Worm (Caenorhabditis elegans) whole organism, mixed stage, embryonic: ENCODE data around the gene ubc-7.

Experiments used
- M03D4.4 ChIP-seq: sonication (generic microtip); optimal IDR thresholded peaks from 2 replicates; lab custom pipeline; 2017; ENCODE audit warnings: mild to moderate bottlenecking, missing genetic modification characterization, missing compliant biosample characterization
- bed-3 ChIP-seq: fragments of 200-800 bp; sonication (Bioruptor generic); optimal IDR thresholded peaks from 3 replicates; lab custom pipeline; 2018; ENCODE audit warnings: mild to moderate bottlenecking, missing genetic modification characterization, moderate library complexity, missing compliant biosample characterization
- blmp-1 ChIP-seq: fragments of 150-350 bp; optimal IDR thresholded peaks from 2 replicates; lab custom pipeline; 2014; ENCODE audit warnings: missing biosample characterization, missing genetic modification characterization
- ceh-39 ChIP-seq: fragments of 150-350 bp; optimal IDR thresholded peaks from 2 replicates; lab custom pipeline; 2014; ENCODE audit warnings: missing biosample characterization, missing genetic modification characterization
- ceh-43 ChIP-seq: fragments of 200-800 bp; sonication (Bioruptor generic); optimal IDR thresholded peaks from 2 replicates; lab custom pipeline; 2018; ENCODE audit warnings: mild to moderate bottlenecking, missing genetic modification characterization, moderate library complexity, missing compliant biosample characterization
- ceh-83 ChIP-seq: fragments of 200-800 bp; sonication (Bioruptor generic); optimal IDR thresholded peaks from 2 replicates; lab custom pipeline; 2018; ENCODE audit warnings: mild to moderate bottlenecking, missing genetic modification characterization, missing compliant biosample characterization
- ces-1 ChIP-seq: fragments of 150-350 bp; optimal IDR thresholded peaks from 2 replicates; lab custom pipeline; 2014; ENCODE audit warnings: missing biosample characterization, missing genetic modification reagents, missing genetic modification characterization
- cnd-1 ChIP-seq: fragments of 200-800 bp; sonication (Bioruptor generic); optimal IDR thresholded peaks from 2 replicates; lab custom pipeline; 2018; ENCODE audit warnings: mild to moderate bottlenecking, missing genetic modification characterization, missing compliant biosample characterization
- drap-1 ChIP-seq: fragments of 200-800 bp; sonication (Bioruptor generic); optimal IDR thresholded peaks from 3 replicates; lab custom pipeline; 2018; ENCODE audit warnings: mild to moderate bottlenecking, missing genetic modification characterization, missing compliant biosample characterization
- elt-1 ChIP-seq: sonication (generic microtip); optimal IDR thresholded peaks from 2 replicates; lab custom pipeline; 2017; ENCODE audit warnings: missing genetic modification characterization, mild to moderate bottlenecking, missing compliant biosample characterization, antibody characterized with exemption, moderate library complexity, borderline replicate concordance; ENCODE audit not compliant: insufficient read depth
- elt-3 ChIP-seq: fragments of 150-350 bp; optimal IDR thresholded peaks from 2 replicates; lab custom pipeline; 2014; ENCODE audit warnings: missing biosample characterization, missing genetic modification characterization
- flh-1 ChIP-seq: fragments of 200-800 bp; sonication (Bioruptor generic); optimal IDR thresholded peaks from 2 replicates; lab custom pipeline; 2018; ENCODE audit warnings: mild to moderate bottlenecking, missing genetic modification characterization, moderate library complexity, missing compliant biosample characterization
- hlh-1 ChIP-seq: fragments of 150-350 bp; optimal IDR thresholded peaks from 2 replicates; lab custom pipeline; 2014; ENCODE audit warnings: missing biosample characterization, missing genetic modification reagents, missing genetic modification characterization
- lin-32 ChIP-seq: fragments of 200-800 bp; sonication (Bioruptor generic); optimal IDR thresholded peaks from 2 replicates; lab custom pipeline; 2018; ENCODE audit warnings: mild to moderate bottlenecking, missing genetic modification characterization, missing compliant biosample characterization
- lsy-2 ChIP-seq: fragments of 150-350 bp; optimal IDR thresholded peaks from 2 replicates; lab custom pipeline; 2014; ENCODE audit warnings: missing biosample characterization, missing genetic modification characterization
- mab-5 ChIP-seq: fragments of 150-350 bp; optimal IDR thresholded peaks from 2 replicates; lab custom pipeline; 2014; ENCODE audit warnings: missing biosample characterization, missing genetic modification characterization
- mep-1 ChIP-seq: fragments of 150-350 bp; optimal IDR thresholded peaks from 2 replicates; lab custom pipeline; 2017; ENCODE audit warnings: missing biosample characterization, missing genetic modification reagents, missing genetic modification characterization, inconsistent platforms
- mls-2 ChIP-seq: sonication (generic microtip); optimal IDR thresholded peaks from 2 replicates; lab custom pipeline; 2016; ENCODE audit warnings: mild to moderate bottlenecking, missing genetic modification characterization, moderate library complexity, missing compliant biosample characterization
- nhr-12 ChIP-seq: fragments of 150-350 bp; optimal IDR thresholded peaks from 2 replicates; lab custom pipeline; 2014; ENCODE audit warnings: missing biosample characterization, missing genetic modification characterization
- nhr-2 ChIP-seq: fragments of 150-350 bp; optimal IDR thresholded peaks from 2 replicates; lab custom pipeline; 2014; ENCODE audit warnings: missing biosample characterization, missing genetic modification characterization
- nhr-28 ChIP-seq: fragments of 150-350 bp; optimal IDR thresholded peaks from 2 replicates; lab custom pipeline; 2014; ENCODE audit warnings: missing biosample characterization, missing genetic modification characterization
- nhr-76 ChIP-seq: sonication (generic microtip); optimal IDR thresholded peaks from 2 replicates; lab custom pipeline; 2017; ENCODE audit warnings: missing biosample characterization, missing genetic modification characterization
- pha-4 ChIP-seq: fragments of 150-350 bp; optimal IDR thresholded peaks from 2 replicates; lab custom pipeline; 2018; ENCODE audit warnings: missing biosample characterization, missing genetic modification reagents, missing genetic modification characterization
- sem-2 ChIP-seq: fragments of 200-800 bp; sonication (Bioruptor generic); optimal IDR thresholded peaks from 2 replicates; lab custom pipeline; 2018; ENCODE audit warnings: mild to moderate bottlenecking, missing genetic modification characterization, missing compliant biosample characterization
- snpc-4 ChIP-seq: fragments of 150-350 bp; optimal IDR thresholded peaks from 2 replicates; lab custom pipeline; 2014; ENCODE audit warnings: missing biosample characterization, missing genetic modification characterization
- sptf-1 ChIP-seq: sonication (generic microtip); optimal IDR thresholded peaks from 2 replicates; lab custom pipeline; 2017; ENCODE audit warnings: mild to moderate bottlenecking, missing genetic modification characterization, moderate library complexity, missing compliant biosample characterization
- tbx-8 ChIP-seq: fragments of 200-800 bp; sonication (Bioruptor generic); optimal IDR thresholded peaks from 2 replicates; lab custom pipeline; 2018; ENCODE audit warnings: mild to moderate bottlenecking, missing genetic modification characterization, moderate library complexity, missing compliant biosample characterization
- unc-120 ChIP-seq: sonication (generic microtip); optimal IDR thresholded peaks from 2 replicates; lab custom pipeline; 2017; ENCODE audit warnings: missing genetic modification characterization, missing compliant biosample characterization; ENCODE audit not compliant: poor library complexity, severe bottlenecking
- unc-39 ChIP-seq: fragments of 150-350 bp; optimal IDR thresholded peaks from 2 replicates; lab custom pipeline; 2014; ENCODE audit warnings: missing biosample characterization, missing genetic modification characterization
- unc-62 ChIP-seq: fragments of 150-350 bp; optimal IDR thresholded peaks from 2 replicates; lab custom pipeline; 2014; ENCODE audit warnings: missing biosample characterization, missing genetic modification reagents, missing genetic modification characterization
- zip-8 ChIP-seq: fragments of 150-350 bp; optimal IDR thresholded peaks from 2 replicates; lab custom pipeline; 2014; ENCODE audit warnings: missing biosample characterization, missing genetic modification characterization
- ztf-11 ChIP-seq: fragments of 150-350 bp; optimal IDR thresholded peaks from 2 replicates; lab custom pipeline; 2014; ENCODE audit warnings: missing biosample characterization, missing genetic modification characterization

Gene ubc-7

ce11 chrIII:9666239-9666638, 35.3 kb upstream of the ubc-7 start:
- no peak for TF ChIP-seq elt-1
- no peak for TF ChIP-seq mls-2 (tag; lab: Kevin White, UChicago)
- no peak for TF ChIP-seq unc-62
- TF ChIP-seq ceh-43 (GFP tag; lab: Kevin White, UChicago) = no peak
- TF ChIP-seq nhr-2 (tag; lab: Kevin White, UChicago) = no peak
- no peak for TF ChIP-seq mep-1 (tag; lab: Kevin White, UChicago)
- no peak for TF ChIP-seq ceh-83 (GFP tag; lab: Kevin White, UChicago)
- TF ChIP-seq unc-39 (tag; lab: Kevin White, UChicago) = no peak
- no peak for TF ChIP-seq blmp-1 (tag; lab: Kevin White, UChicago)
- no peak for TF ChIP-seq elt-3 (tag; lab: Kevin White, UChicago)
- no peak for TF ChIP-seq hlh-1
- no peak for TF ChIP-seq ceh-39 (tag; lab: Kevin White, UChicago)
- no peak for TF ChIP-seq sptf-1 (tag; lab: Kevin White, UChicago)
- TF ChIP-seq ztf-11 (tag; lab: Kevin White, UChicago) = no peak

- TF ChIP-seq pha-4 (no peak), unc-120 (tag; lab: Kevin White, UChicago) (peak; percentile 19), ceh-43 (GFP tag; lab: Kevin White, UChicago) (no peak), unc-62 (peak; percentile 18)
These were observed 34.7 kb upstream of the ubc-7 start for ce11 chrIII:9665490-9666179.

- no peak for TF ChIP-seq lsy-2 (tag; lab: Kevin White, UChicago)
- TF ChIP-seq ces-1 = peak; percentile 30
- no peak for TF ChIP-seq flh-1 (GFP tag; lab: Kevin White, UChicago)
- peak; percentile 51 for TF ChIP-seq pha-4
- no peak for TF ChIP-seq snpc-4 (tag; lab: Kevin White, UChicago)
- TF ChIP-seq, all 35 proteins: peak for 2
These were observed 33.7 kb upstream of the ubc-7 start for ce11 chrIII:9664484-9665221.

ce11 chrIII:9663943-9664342, 33.0 kb upstream of the ubc-7 start:
- TF ChIP-seq drap-1 (no peak), ces-1 (no peak), nhr-76 (no peak), sem-2 (GFP tag; lab: Kevin White, UChicago) (no peak), snpc-4 (tag; lab: Kevin White, UChicago) (no peak), cnd-1 (tag; lab: Kevin White, UChicago) (no peak), hlh-1 (no peak)

- no peak for TF ChIP-seq elt-3 (tag; lab: Kevin White, UChicago)
- TF ChIP-seq hlh-1 = peak; percentile 42
- TF ChIP-seq blmp-1 (tag; lab: Kevin White, UChicago) = no peak
- TF ChIP-seq unc-120 (tag; lab: Kevin White, UChicago) = peak; percentile 35
- no peak for TF ChIP-seq snpc-4 (tag; lab: Kevin White, UChicago)
- no peak for TF ChIP-seq sem-2 (GFP tag; lab: Kevin White, UChicago)
These were observed 31.4 kb upstream of the ubc-7 start for ce11 chrIII:9662266-9662959.

- no peak for TF ChIP-seq mep-1 (tag; lab: Kevin White, UChicago)
- peak; percentile 18 for TF ChIP-seq ces-1
- TF ChIP-seq lin-32 (GFP tag; lab: Kevin White, UChicago) = peak; percentile 58
- TF ChIP-seq unc-39 (tag; lab: Kevin White, UChicago) = no peak
- TF ChIP-seq sem-2 (GFP tag; lab: Kevin White, UChicago) = no peak
- TF ChIP-seq ztf-11 (tag; lab: Kevin White, UChicago) = no peak
- TF ChIP-seq M03D4.4 = no peak
- TF ChIP-seq drap-1 = no peak
- no peak for TF ChIP-seq blmp-1 (tag; lab: Kevin White, UChicago)
- peak; percentile 54 for TF ChIP-seq elt-1
- TF ChIP-seq ceh-83 (GFP tag; lab: Kevin White, UChicago) = no peak
- no peak for TF ChIP-seq snpc-4 (tag; lab: Kevin White, UChicago)
- TF ChIP-seq bed-3 (GFP tag; lab: Kevin White, UChicago) = no peak
- no peak for TF ChIP-seq tbx-8 (GFP tag; lab: Kevin White, UChicago)
- no peak for TF ChIP-seq pha-4
- TF ChIP-seq unc-62 = no peak
- TF ChIP-seq nhr-2 (tag; lab: Kevin White, UChicago) = no peak
- TF ChIP-seq zip-8 = no peak
- no peak for TF ChIP-seq mab-5
- TF ChIP-seq elt-3 (tag; lab: Kevin White, UChicago) = no peak
- TF ChIP-seq ceh-43 (GFP tag; lab: Kevin White, UChicago) = peak; percentile 26
- TF ChIP-seq ceh-39 (tag; lab: Kevin White, UChicago) = no peak
- TF ChIP-seq nhr-12 (tag; lab: Kevin White, UChicago) = no peak
- no peak for TF ChIP-seq nhr-28 (tag; lab: Kevin White, UChicago)
- TF ChIP-seq hlh-1 = peak; percentile 40
- TF ChIP-seq sptf-1 (tag; lab: Kevin White, UChicago) = no peak
- TF ChIP-seq unc-120 (tag; lab: Kevin White, UChicago) = no peak
- TF ChIP-seq flh-1 (GFP tag; lab: Kevin White, UChicago) = no peak
- TF ChIP-seq lsy-2 (tag; lab: Kevin White, UChicago) = no peak
These were observed 30.2 kb upstream of the ubc-7 start for ce11 chrIII:9661119-9661518.
